Fruit fly (Drosophila melanogaster): Measurements from ENCODE around the gene CG44405.

dm6 chr2L:16310648-16311047, 31.5 kb downstream of the CG44405 start, which contains the start of the genes cni and fzy:
- TF ChIP-seq ttk (optimal IDR thresholded peaks at IDR 0.05) (no peak), h (optimal IDR thresholded peaks at IDR 0.05) (no peak), psq (optimal IDR thresholded peaks at IDR 0.05) (no peak), insv (optimal IDR thresholded peaks at IDR 0.05) (no peak)

Measured in Kc167 (cell line).